Fruit fly (Drosophila melanogaster) whole organism, prepupa: Measurements from ENCODE around the gene CG12947.
A peak's percentile ranks its signal among the peaks of the same experiment; 100 is the strongest.

Experiments
- CG10669 ChIP-seq: fragments of 200-800 bp; sonication (Bioruptor generic); optimal IDR thresholded peaks from 3 replicates; lab custom pipeline; 2018; ENCODE audit warnings: missing biosample characterization, mild to moderate bottlenecking, missing genetic modification characterization, moderate library complexity
- CG11294 ChIP-seq: fragments of 200-800 bp; sonication (Bioruptor generic); IDR thresholded peaks from 2 replicates; pipeline ENCODE4 v1.3.6; 2022; ENCODE audit warnings: missing biosample characterization, missing genetic modification characterization
- CG15336 ChIP-seq: fragments of 200-800 bp; sonication (Bioruptor generic); IDR thresholded peaks from 2 replicates; pipeline ENCODE4 v1.3.6; 2022; ENCODE audit warnings: missing biosample characterization, missing genetic modification characterization
- CG1621 ChIP-seq: fragments of 200-800 bp; sonication (Bioruptor generic); optimal IDR thresholded peaks from 3 replicates; lab custom pipeline; 2018; ENCODE audit warnings: missing biosample characterization, mild to moderate bottlenecking, missing genetic modification characterization
- CG3032 ChIP-seq: fragments of 200-800 bp; optimal IDR thresholded peaks from 2 replicates; lab custom pipeline; 2019; ENCODE audit warnings: missing biosample characterization, mild to moderate bottlenecking, missing genetic modification characterization, moderate library complexity
- CG32006 ChIP-seq: fragments of 200-800 bp; sonication (Bioruptor generic); optimal IDR thresholded peaks from 3 replicates; lab custom pipeline; 2017; ENCODE audit warnings: missing biosample characterization, mild to moderate bottlenecking, missing genetic modification characterization
- CG3919 ChIP-seq: fragments of 200-800 bp; sonication (Bioruptor generic); optimal IDR thresholded peaks from 3 replicates; lab custom pipeline; 2016; ENCODE audit warnings: missing biosample characterization, missing genetic modification characterization
- CG4318 ChIP-seq: fragments of 200-800 bp; sonication (Bioruptor generic); optimal IDR thresholded peaks from 3 replicates; lab custom pipeline; 2017; ENCODE audit warnings: missing biosample characterization, mild to moderate bottlenecking, missing genetic modification characterization
- CG6163 ChIP-seq: fragments of 200-800 bp; sonication (Bioruptor generic); IDR thresholded peaks from 3 replicates; pipeline ENCODE4 v1.3.6; 2022; ENCODE audit warnings: missing biosample characterization, missing genetic modification characterization
- CG6276 ChIP-seq: fragments of 200-800 bp; sonication (Bioruptor generic); optimal IDR thresholded peaks from 2 replicates; lab custom pipeline; 2017; ENCODE audit warnings: missing biosample characterization, mild to moderate bottlenecking, missing genetic modification characterization
- CG6792 ChIP-seq: fragments of 200-800 bp; sonication (Bioruptor generic); optimal IDR thresholded peaks from 3 replicates; lab custom pipeline; 2016; ENCODE audit warnings: missing biosample characterization, missing genetic modification characterization
- CG6854 ChIP-seq: fragments of 200-800 bp; sonication (Bioruptor generic); optimal IDR thresholded peaks from 2 replicates; lab custom pipeline; 2017; ENCODE audit warnings: missing biosample characterization, mild to moderate bottlenecking, missing genetic modification characterization
- CG8319 ChIP-seq: fragments of 200-800 bp; sonication (Bioruptor generic); optimal IDR thresholded peaks from 3 replicates; lab custom pipeline; 2016; ENCODE audit warnings: missing biosample characterization, missing genetic modification characterization
- Eip78C ChIP-seq: fragments of 200-800 bp; sonication (Bioruptor generic); peaks from one replicate; lab custom pipeline; 2016; ENCODE audit warnings: missing biosample characterization, missing genetic modification characterization
- Eip93F ChIP-seq: fragments of 200-800 bp; sonication (Bioruptor generic); optimal IDR thresholded peaks from 2 replicates; lab custom pipeline; 2016; ENCODE audit warnings: missing biosample characterization, mild to moderate bottlenecking, missing genetic modification characterization
- Ets96B ChIP-seq: fragments of 200-800 bp; optimal IDR thresholded peaks from 2 replicates; lab custom pipeline; 2019; ENCODE audit warnings: missing biosample characterization, mild to moderate bottlenecking, missing genetic modification characterization, moderate library complexity
- Gug ChIP-seq: fragments of 200-800 bp; sonication (Bioruptor generic); IDR thresholded peaks from 2 replicates; pipeline ENCODE4 v1.3.6; 2022; ENCODE audit warnings: missing biosample characterization, missing genetic modification characterization
- Hr38 ChIP-seq: sonication (Bioruptor generic); optimal IDR thresholded peaks from 2 replicates; lab custom pipeline; 2016; ENCODE audit warnings: missing biosample characterization, missing genetic modification characterization
- Hr39 ChIP-seq: fragments of 200-800 bp; sonication (Bioruptor generic); optimal IDR thresholded peaks from 2 replicates; lab custom pipeline; 2016; ENCODE audit warnings: missing biosample characterization, missing genetic modification characterization
- Hr4 ChIP-seq: fragments of 200-800 bp; sonication (Bioruptor generic); optimal IDR thresholded peaks from 3 replicates; lab custom pipeline; 2016; ENCODE audit warnings: missing biosample characterization, missing genetic modification characterization
- Lpt ChIP-seq: fragments of 200-800 bp; sonication (Bioruptor generic); optimal IDR thresholded peaks from 3 replicates; lab custom pipeline; 2016; ENCODE audit warnings: missing biosample characterization, missing genetic modification characterization
- Met ChIP-seq: fragments of 200-800 bp; sonication (Bioruptor generic); optimal IDR thresholded peaks from 3 replicates; lab custom pipeline; 2016; ENCODE audit warnings: missing biosample characterization, missing genetic modification characterization
- OdsH ChIP-seq: fragments of 200-800 bp; sonication (Bioruptor generic); optimal IDR thresholded peaks from 3 replicates; lab custom pipeline; 2016; ENCODE audit warnings: missing biosample characterization, missing genetic modification characterization
- Smox ChIP-seq: fragments of 200-800 bp; sonication (Bioruptor generic); optimal IDR thresholded peaks from 3 replicates; lab custom pipeline; 2016; ENCODE audit warnings: missing biosample characterization, missing genetic modification characterization
- Sox14 ChIP-seq: fragments of 200-800 bp; sonication (Bioruptor generic); optimal IDR thresholded peaks from 3 replicates; lab custom pipeline; 2016; ENCODE audit warnings: missing biosample characterization, missing genetic modification characterization
- achi ChIP-seq: fragments of 200-800 bp; sonication (Bioruptor generic); optimal IDR thresholded peaks from 3 replicates; lab custom pipeline; 2016; ENCODE audit warnings: missing biosample characterization, missing genetic modification characterization
- dac ChIP-seq: fragments of 200-800 bp; sonication (Bioruptor generic); optimal IDR thresholded peaks from 2 replicates; lab custom pipeline; 2017; ENCODE audit warnings: missing biosample characterization, mild to moderate bottlenecking, missing genetic modification characterization
- dsx ChIP-seq: fragments of 200-800 bp; optimal IDR thresholded peaks from 3 replicates; lab custom pipeline; 2019; ENCODE audit warnings: missing biosample characterization, mild to moderate bottlenecking, missing genetic modification characterization, moderate library complexity; ENCODE audit not compliant: poor library complexity, severe bottlenecking
- eg ChIP-seq: fragments of 200-800 bp; sonication (Bioruptor generic); IDR thresholded peaks from 3 replicates; pipeline ENCODE4 v1.3.6; 2022; ENCODE audit warnings: missing biosample characterization, missing genetic modification characterization
- esn ChIP-seq: fragments of 200-800 bp; sonication (Bioruptor generic); optimal IDR thresholded peaks from 2 replicates; lab custom pipeline; 2016; ENCODE audit warnings: missing biosample characterization, mild to moderate bottlenecking, missing genetic modification characterization, moderate library complexity
- fd85E ChIP-seq: fragments of 200-800 bp; sonication (Bioruptor generic); optimal IDR thresholded peaks from 3 replicates; lab custom pipeline; 2016; ENCODE audit warnings: missing biosample characterization, missing genetic modification characterization
- fkh ChIP-seq: fragments of 200-800 bp; sonication (Bioruptor generic); optimal IDR thresholded peaks from 3 replicates; lab custom pipeline; 2017; ENCODE audit warnings: missing biosample characterization, mild to moderate bottlenecking, missing genetic modification characterization, moderate library complexity
- lz ChIP-seq: fragments of 200-800 bp; sonication (Bioruptor generic); optimal IDR thresholded peaks from 3 replicates; lab custom pipeline; 2016; ENCODE audit warnings: missing biosample characterization, missing genetic modification characterization
- salr ChIP-seq, 2 experiments: fragments of 200-800 bp; sonication (Bioruptor generic); optimal IDR thresholded peaks; 3 replicates each; lab custom pipeline; 2016 to 2018; ENCODE audit warnings: missing biosample characterization in 2 of 2, missing genetic modification characterization in 2 of 2, mild to moderate bottlenecking in 1 of 2
- svp ChIP-seq: fragments of 200-800 bp; sonication (Bioruptor generic); peaks from one replicate; lab custom pipeline; 2016; ENCODE audit warnings: missing biosample characterization, missing genetic modification characterization
- vri ChIP-seq: fragments of 200-800 bp; sonication (Bioruptor generic); optimal IDR thresholded peaks from 3 replicates; lab custom pipeline; 2016; ENCODE audit warnings: missing biosample characterization, mild to moderate bottlenecking, missing genetic modification characterization

Gene CG12947

dm6 chr3R:9779764-9780163 is at the start of gene CG12947:
Gene CG12947, plus strand, starts transcription at chr3R:9780064.
- TF ChIP-seq Sox14 (GFP tag; lab: Kevin White, UChicago) (no peak), CG3919 (no peak), Eip78C (GFP tag; lab: Kevin White, UChicago) (peak; percentile 65), lz (GFP tag; lab: Kevin White, UChicago) (no peak), Hr38 (GFP tag; lab: Kevin White, UChicago) (no peak), eg (0 out of 3 replicates have a peak, but pooled peaks have one; percentile 22), dac (GFP tag; lab: Kevin White, UChicago) (no peak), CG1621 (tag; lab: Kevin White, UChicago) (peak; percentile 1), CG15336 (GFP tag; lab: Robert Waterston, UW) (peak; percentile 27; the same call in 1 of the 2 replicates), CG6276 (GFP tag; lab: Kevin White, UChicago) (peak; percentile 12), salr (GFP tag; optimal IDR thresholded peaks at IDR 0.05; lab: Kevin White, UChicago) (no peak), Met (GFP tag; lab: Kevin White, UChicago) (no peak)

dm6 chr3R:9730784-9731183 is 49.1 kb upstream of the CG12947 start, which contains the start of gene FoxP:
Gene FoxP, minus strand, starts transcription at chr3R:9730872.
- no peak for TF ChIP-seq Smox (GFP tag; lab: Kevin White, UChicago)
- TF ChIP-seq esn, result no peak
- no peak for TF ChIP-seq Lpt (GFP tag; lab: Kevin White, UChicago)
- TF ChIP-seq dac (GFP tag; lab: Kevin White, UChicago), result no peak
- TF ChIP-seq Gug, result no peak
- TF ChIP-seq Hr39 (GFP tag; lab: Kevin White, UChicago), result no peak
- no peak for TF ChIP-seq CG3919
- no peak for TF ChIP-seq CG8319 (GFP tag; lab: Kevin White, UChicago)
- no peak for TF ChIP-seq CG11294
- no peak for TF ChIP-seq CG32006
- TF ChIP-seq CG4318 (GFP tag; lab: Kevin White, UChicago), result no peak
- no peak for TF ChIP-seq fkh (GFP tag; lab: Kevin White, UChicago)
- no peak for TF ChIP-seq CG3032 (tag; lab: Kevin White, UChicago)
- no peak for TF ChIP-seq fd85E (GFP tag; lab: Kevin White, UChicago)
- TF ChIP-seq CG6276 (GFP tag; lab: Kevin White, UChicago), result no peak

dm6 chr3R:9733150-9733549 is 46.7 kb upstream of the CG12947 start, which contains the start of gene alphaTub85E:
Gene alphaTub85E, minus strand, starts transcription at chr3R:9733250.
- TF ChIP-seq CG4318 (GFP tag; lab: Kevin White, UChicago) (no peak), CG32006 (no peak), CG6854 (no peak), Ets96B (no peak), Hr38 (GFP tag; lab: Kevin White, UChicago) (no peak), CG6163 (no peak)

- TF ChIP-seq achi (GFP tag; lab: Kevin White, UChicago) (no peak), vri (no peak), salr (GFP tag; optimal IDR thresholded peaks at IDR 0.05; lab: Kevin White, UChicago) (no peak), svp (peak; percentile 54)
- TF ChIP-seq, all 60 proteins: peak for 1
Observed at dm6 chr3R:9735151-9735550, 44.7 kb upstream of the CG12947 start.

DNA sequence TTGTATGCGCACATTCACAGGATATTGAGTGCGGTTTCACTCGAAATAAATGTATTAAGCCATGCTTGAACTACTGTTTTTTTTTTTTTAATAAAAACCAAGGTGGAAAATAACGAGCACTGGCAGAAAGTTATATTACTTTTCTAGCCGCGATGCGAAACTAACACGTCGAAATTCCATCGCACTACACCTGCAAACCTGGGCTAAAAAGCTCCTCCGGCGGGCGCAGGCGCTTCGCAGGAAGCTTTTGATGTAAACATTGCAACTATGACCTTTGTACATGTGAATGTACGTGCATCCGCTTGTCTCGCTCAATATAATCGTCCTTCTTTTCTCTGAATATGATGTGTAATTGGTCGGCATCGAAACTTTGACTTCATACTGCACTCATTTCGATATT is 40.1 kb upstream of the CG12947 start, which contains the start of gene side-VII:
Gene side-VII (minus strand): TSS at position 187 of the 400 bp plus-strand sequence.
- TF ChIP-seq CG6276 (GFP tag; lab: Kevin White, UChicago), result no peak
- no peak for TF ChIP-seq esn
- no peak for TF ChIP-seq achi (GFP tag; lab: Kevin White, UChicago)
- no peak for TF ChIP-seq Hr4 (GFP tag; lab: Kevin White, UChicago)
- no peak for TF ChIP-seq CG32006
- TF ChIP-seq Ets96B, result no peak
- no peak for TF ChIP-seq OdsH (GFP tag; lab: Kevin White, UChicago)
- no peak for TF ChIP-seq CG6792 (GFP tag; lab: Kevin White, UChicago)
- no peak for TF ChIP-seq Lpt (GFP tag; lab: Kevin White, UChicago)
- TF ChIP-seq vri, result no peak
- TF ChIP-seq dsx, result no peak
- no peak for TF ChIP-seq Met (GFP tag; lab: Kevin White, UChicago)
- no peak for TF ChIP-seq eg
- TF ChIP-seq Eip93F (GFP tag; lab: Kevin White, UChicago), result no peak
- TF ChIP-seq CG11294, result no peak
- no peak for TF ChIP-seq fkh (GFP tag; lab: Kevin White, UChicago)
- TF ChIP-seq CG10669 (GFP tag; lab: Kevin White, UChicago), result no peak
